Fruit fly (Drosophila melanogaster) whole organism, embryonic: ENCODE measurements around the gene CG14013.

Source experiments
- Ada2b ChIP-seq: fragments of 200-800 bp; sonication (Bioruptor generic); IDR thresholded peaks from 2 replicates; pipeline ENCODE4 v1.3.6; 2022; ENCODE audit warnings: missing biosample characterization, missing genetic modification characterization
- Atf-2 ChIP-seq: fragments of 200-800 bp; sonication (Bioruptor generic); optimal IDR thresholded peaks from 2 replicates; lab custom pipeline; 2016; ENCODE audit warnings: missing biosample characterization, missing genetic modification characterization
- CG10267 ChIP-seq: fragments of 200-800 bp; sonication (Bioruptor generic); optimal IDR thresholded peaks from 2 replicates; lab custom pipeline; 2018; ENCODE audit warnings: missing biosample characterization, mild to moderate bottlenecking, missing genetic modification characterization, moderate library complexity
- CG10366 ChIP-seq: fragments of 200-800 bp; sonication (Bioruptor generic); IDR thresholded peaks from 2 replicates; pipeline ENCODE4 v1.3.6; 2022; ENCODE audit warnings: missing biosample characterization, missing genetic modification characterization
- CG10654 ChIP-seq: fragments of 200-800 bp; sonication (Bioruptor generic); optimal IDR thresholded peaks from 2 replicates; lab custom pipeline; 2016; ENCODE audit warnings: missing biosample characterization, missing genetic modification characterization
- CG11247 ChIP-seq: fragments of 200-800 bp; sonication (Bioruptor generic); IDR thresholded peaks from 2 replicates; pipeline ENCODE4 v1.3.6; 2022; ENCODE audit warnings: missing biosample characterization, missing genetic modification characterization
- CG11456 ChIP-seq: fragments of 200-800 bp; sonication (Bioruptor generic); IDR thresholded peaks from 3 replicates; pipeline ENCODE4 v1.3.6; 2022; ENCODE audit warnings: missing biosample characterization, missing genetic modification characterization
- CG11504 ChIP-seq: fragments of 200-800 bp; sonication (Bioruptor generic); optimal IDR thresholded peaks from 3 replicates; lab custom pipeline; 2019; ENCODE audit warnings: missing biosample characterization, mild to moderate bottlenecking, missing genetic modification characterization, moderate library complexity
- CG11695 ChIP-seq: fragments of 200-800 bp; sonication (Bioruptor generic); IDR thresholded peaks from 3 replicates; pipeline ENCODE4 v1.3.6; 2022; ENCODE audit warnings: missing biosample characterization, missing genetic modification characterization
- CG12236 ChIP-seq: fragments of 200-800 bp; sonication (Bioruptor generic); optimal IDR thresholded peaks from 2 replicates; lab custom pipeline; 2016; ENCODE audit warnings: missing biosample characterization, missing genetic modification characterization
- CG12299 ChIP-seq: fragments of 200-800 bp; sonication (Bioruptor generic); optimal IDR thresholded peaks from 2 replicates; lab custom pipeline; 2018; ENCODE audit warnings: missing biosample characterization, mild to moderate bottlenecking, missing genetic modification characterization
- CG13624 ChIP-seq: fragments of 200-800 bp; sonication (Bioruptor generic); optimal IDR thresholded peaks from 2 replicates; lab custom pipeline; 2016; ENCODE audit warnings: missing biosample characterization, missing genetic modification characterization
- CG15073 ChIP-seq: fragments of 200-800 bp; sonication (Bioruptor generic); optimal IDR thresholded peaks from 2 replicates; lab custom pipeline; 2016; ENCODE audit warnings: missing biosample characterization, missing genetic modification characterization
- CG1602 ChIP-seq: fragments of 200-800 bp; sonication (Bioruptor generic); optimal IDR thresholded peaks from 3 replicates; lab custom pipeline; 2016; ENCODE audit warnings: missing biosample characterization, missing genetic modification characterization
- CG17385 ChIP-seq: fragments of 200-800 bp; sonication (Bioruptor generic); optimal IDR thresholded peaks from 3 replicates; lab custom pipeline; 2018; ENCODE audit warnings: missing biosample characterization, mild to moderate bottlenecking, missing genetic modification characterization
- CG18619 ChIP-seq: fragments of 200-800 bp; sonication (Bioruptor generic); optimal IDR thresholded peaks from 3 replicates; lab custom pipeline; 2017; ENCODE audit warnings: missing biosample characterization, mild to moderate bottlenecking, missing genetic modification characterization
- CG2120 ChIP-seq: fragments of 200-800 bp; sonication (Bioruptor generic); optimal IDR thresholded peaks from 3 replicates; lab custom pipeline; 2016; ENCODE audit warnings: missing biosample characterization, missing genetic modification characterization
- CG2678 ChIP-seq: fragments of 200-800 bp; sonication (Bioruptor generic); optimal IDR thresholded peaks from 3 replicates; lab custom pipeline; 2019; ENCODE audit warnings: missing biosample characterization, mild to moderate bottlenecking, missing genetic modification characterization, moderate library complexity
- CG3065 ChIP-seq: fragments of 200-800 bp; sonication (Bioruptor generic); optimal IDR thresholded peaks from 2 replicates; lab custom pipeline; 2016; ENCODE audit warnings: missing biosample characterization, missing genetic modification characterization
- CG32772 ChIP-seq: fragments of 200-800 bp; sonication (Bioruptor generic); IDR thresholded peaks from 2 replicates; pipeline ENCODE4 v1.3.6; 2022; ENCODE audit warnings: missing biosample characterization, missing genetic modification characterization
- CG3281 ChIP-seq: fragments of 200-800 bp; sonication (Bioruptor generic); optimal IDR thresholded peaks from 3 replicates; lab custom pipeline; 2017; ENCODE audit warnings: missing biosample characterization, mild to moderate bottlenecking, missing genetic modification characterization
- CG3995 ChIP-seq: fragments of 200-800 bp; sonication (Bioruptor generic); optimal IDR thresholded peaks from 3 replicates; lab custom pipeline; 2016; ENCODE audit warnings: missing biosample characterization, missing genetic modification characterization
- CG7839 ChIP-seq: fragments of 200-800 bp; sonication (Bioruptor generic); optimal IDR thresholded peaks from 3 replicates; lab custom pipeline; 2018; ENCODE audit warnings: missing biosample characterization, mild to moderate bottlenecking, missing genetic modification characterization, moderate library complexity
- CG8359 ChIP-seq: fragments of 200-800 bp; sonication (Bioruptor generic); optimal IDR thresholded peaks from 2 replicates; lab custom pipeline; 2017; ENCODE audit warnings: missing biosample characterization, mild to moderate bottlenecking, missing genetic modification characterization, borderline replicate concordance
- D19A ChIP-seq: fragments of 200-800 bp; optimal IDR thresholded peaks from 3 replicates; lab custom pipeline; 2019; ENCODE audit warnings: missing biosample characterization, mild to moderate bottlenecking, missing genetic modification characterization, moderate library complexity
- Dad ChIP-seq: fragments of 200-800 bp; sonication (Bioruptor generic); optimal IDR thresholded peaks from 3 replicates; lab custom pipeline; 2016; ENCODE audit warnings: missing biosample characterization, missing genetic modification characterization
- Dbx ChIP-seq: fragments of 200-800 bp; sonication (Bioruptor generic); IDR thresholded peaks from 3 replicates; pipeline ENCODE4 v1.3.6; 2022; ENCODE audit warnings: missing biosample characterization, missing genetic modification characterization
- Dek ChIP-seq: fragments of 200-800 bp; sonication (Bioruptor generic); optimal IDR thresholded peaks from 3 replicates; lab custom pipeline; 2019; ENCODE audit warnings: missing biosample characterization, mild to moderate bottlenecking, missing genetic modification characterization, moderate library complexity
- E2f2 ChIP-seq: fragments of 200-800 bp; sonication (Bioruptor generic); IDR thresholded peaks from 2 replicates; pipeline ENCODE4 v1.3.6; 2022; ENCODE audit warnings: missing biosample characterization, missing genetic modification characterization
- Fer3 ChIP-seq: fragments of 200-800 bp; sonication (Bioruptor generic); optimal IDR thresholded peaks from 2 replicates; lab custom pipeline; 2018; ENCODE audit warnings: missing biosample characterization, mild to moderate bottlenecking, missing genetic modification characterization, moderate library complexity
- Gug ChIP-seq: fragments of 200-800 bp; sonication (Bioruptor generic); IDR thresholded peaks from 4 replicates; pipeline ENCODE4 v1.3.6; 2022; ENCODE audit warnings: missing biosample characterization, missing genetic modification characterization
- Hr39 ChIP-seq: fragments of >200 bp; optimal IDR thresholded peaks from 2 replicates; lab custom pipeline; 2017
- NC2β ChIP-seq: fragments of 200-800 bp; sonication (Bioruptor generic); optimal IDR thresholded peaks from 2 replicates; lab custom pipeline; 2016; ENCODE audit warnings: missing biosample characterization, missing genetic modification characterization
- Nf-YB ChIP-seq: fragments of 200-800 bp; sonication (Bioruptor generic); optimal IDR thresholded peaks from 3 replicates; lab custom pipeline; 2019; ENCODE audit warnings: missing biosample characterization, mild to moderate bottlenecking, missing genetic modification characterization, moderate library complexity
- Ptx1 ChIP-seq: fragments of 200-800 bp; sonication (Bioruptor generic); IDR thresholded peaks from 2 replicates; pipeline ENCODE4 v1.3.6; 2022; ENCODE audit warnings: missing biosample characterization, missing genetic modification characterization
- Taf1 ChIP-seq: fragments of 200-800 bp; sonication (Bioruptor generic); IDR thresholded peaks from 2 replicates; pipeline ENCODE4 v1.3.6; 2022; ENCODE audit warnings: missing biosample characterization, missing genetic modification characterization
- bowl ChIP-seq: fragments of 200-800 bp; sonication (Bioruptor generic); IDR thresholded peaks from 2 replicates; pipeline ENCODE4 v1.3.6; 2022; ENCODE audit warnings: missing biosample characterization, missing genetic modification characterization
- cas ChIP-seq: fragments of 200-800 bp; sonication (Bioruptor generic); IDR thresholded peaks from 2 replicates; pipeline ENCODE4 v1.3.6; 2022; ENCODE audit warnings: missing biosample characterization, missing genetic modification characterization
- cato ChIP-seq: fragments of 200-800 bp; sonication (Bioruptor generic); optimal IDR thresholded peaks from 2 replicates; lab custom pipeline; 2016; ENCODE audit warnings: missing biosample characterization, missing genetic modification characterization, borderline replicate concordance
- cwo ChIP-seq: fragments of 200-800 bp; sonication (Bioruptor generic); optimal IDR thresholded peaks from 3 replicates; lab custom pipeline; 2017; ENCODE audit warnings: missing biosample characterization, missing genetic modification characterization, mild to moderate bottlenecking, moderate library complexity, missing genetic modification reagents
- dimm ChIP-seq: fragments of 200-800 bp; sonication (Bioruptor generic); IDR thresholded peaks from 2 replicates; pipeline ENCODE4 v1.3.6; 2022; ENCODE audit warnings: missing biosample characterization, missing genetic modification characterization
- emc ChIP-seq: fragments of 200-800 bp; sonication (Bioruptor generic); optimal IDR thresholded peaks from 2 replicates; lab custom pipeline; 2016; ENCODE audit warnings: missing biosample characterization, missing genetic modification characterization
- fd102C ChIP-seq: fragments of 200-800 bp; sonication (Bioruptor generic); optimal IDR thresholded peaks from 2 replicates; lab custom pipeline; 2018; ENCODE audit warnings: missing biosample characterization, mild to moderate bottlenecking, missing genetic modification characterization, moderate library complexity
- lab ChIP-seq: fragments of 200-800 bp; sonication (Bioruptor generic); optimal IDR thresholded peaks from 3 replicates; lab custom pipeline; 2017; ENCODE audit warnings: missing biosample characterization, missing genetic modification characterization, mild to moderate bottlenecking, moderate library complexity, missing genetic modification reagents
- lmd ChIP-seq: fragments of 200-800 bp; sonication (Bioruptor generic); IDR thresholded peaks from 2 replicates; pipeline ENCODE4 v1.3.6; 2022; ENCODE audit warnings: missing biosample characterization, missing genetic modification characterization
- mam ChIP-seq: fragments of 200-800 bp; sonication (Bioruptor generic); optimal IDR thresholded peaks from 3 replicates; lab custom pipeline; 2016; ENCODE audit warnings: missing biosample characterization, missing genetic modification characterization
- nerfin-1 ChIP-seq: fragments of 200-800 bp; sonication (Bioruptor generic); optimal IDR thresholded peaks from 3 replicates; lab custom pipeline; 2019; ENCODE audit warnings: missing biosample characterization, mild to moderate bottlenecking, missing genetic modification characterization, moderate library complexity
- nmo ChIP-seq: fragments of 200-800 bp; sonication (Bioruptor generic); optimal IDR thresholded peaks from 2 replicates; lab custom pipeline; 2018; ENCODE audit warnings: missing biosample characterization, mild to moderate bottlenecking, missing genetic modification characterization, moderate library complexity
- p53 ChIP-seq: fragments of 200-800 bp; sonication (Bioruptor generic); optimal IDR thresholded peaks from 2 replicates; lab custom pipeline; 2016; ENCODE audit warnings: missing biosample characterization, missing genetic modification characterization
- slbo ChIP-seq: fragments of 200-800 bp; sonication (Bioruptor generic); IDR thresholded peaks from 2 replicates; pipeline ENCODE4 v1.3.6; 2022; ENCODE audit warnings: missing biosample characterization, missing genetic modification characterization
- so ChIP-seq: fragments of 200-800 bp; sonication (Bioruptor generic); IDR thresholded peaks from 3 replicates; pipeline ENCODE4 v1.3.6; 2022; ENCODE audit warnings: missing biosample characterization, missing genetic modification characterization
- stwl ChIP-seq: fragments of 200-800 bp; sonication (Bioruptor generic); optimal IDR thresholded peaks from 3 replicates; lab custom pipeline; 2018; ENCODE audit warnings: missing biosample characterization, mild to moderate bottlenecking, missing genetic modification characterization, moderate library complexity
- zfh1 ChIP-seq: fragments of 200-800 bp; sonication (Bioruptor generic); IDR thresholded peaks from 3 replicates; pipeline ENCODE4 v1.3.6; 2022; ENCODE audit warnings: missing biosample characterization, missing genetic modification characterization

The CG14013 gene

dm6 chr2L:5569503-5569902 lies 15.9 kb upstream of the CG14013 start (continued):
- no peak for TF ChIP-seq CG3065
- peak; percentile 52 for TF ChIP-seq CG11504
- TF ChIP-seq CG2120, result peak; percentile 67
- peak; percentile 41; the same call in 1 of the 2 replicates for TF ChIP-seq CG11247 (GFP tag; lab: Robert Waterston, UW)
- peak; percentile 36; the same call in 1 of the 2 replicates for TF ChIP-seq CG10366 (GFP tag; lab: Robert Waterston, UW)
- TF ChIP-seq CG12236 (GFP tag; lab: Kevin White, UChicago), result no peak
- peak; percentile 18; the same call in 1 of the 2 replicates for TF ChIP-seq E2f2 (GFP tag; lab: Robert Waterston, UW)
- no peak for TF ChIP-seq CG18619
- TF ChIP-seq CG11695, result 0 out of 3 replicates have a peak, but pooled peaks have one; percentile 45
- TF ChIP-seq Dek (tag; lab: Kevin White, UChicago), result peak; percentile 22
- TF ChIP-seq D19A (tag; lab: Kevin White, UChicago), result peak; percentile 84
- TF ChIP-seq Gug (GFP tag; lab: Robert Waterston, UW), result 0 out of 4 replicates have a peak, but pooled peaks have one; percentile 17
- peak; percentile 44 for TF ChIP-seq CG32772 (GFP tag; lab: Robert Waterston, UW)
- TF ChIP-seq mam, result peak; percentile 14
- no peak for TF ChIP-seq Dad (GFP tag; lab: Kevin White, UChicago)
- TF ChIP-seq Ptx1 (GFP tag; lab: Robert Waterston, UW), result peak; percentile 54; the same call in 1 of the 2 replicates
- peak; percentile 46; the same call in 1 of the 2 replicates for TF ChIP-seq lmd
- no peak for TF ChIP-seq p53
- TF ChIP-seq CG11456 (GFP tag; lab: Robert Waterston, UW), result 0 out of 3 replicates have a peak, but pooled peaks have one; percentile 43
- peak; percentile 34 for TF ChIP-seq CG3281 (GFP tag; lab: Kevin White, UChicago)
- peak; percentile 72 for TF ChIP-seq lab (GFP tag; lab: Kevin White, UChicago)
- TF ChIP-seq Fer3 (tag; lab: Kevin White, UChicago), result peak; percentile 23
- TF ChIP-seq CG17385 (GFP tag; lab: Kevin White, UChicago), result peak; percentile 26
- TF ChIP-seq cwo (GFP tag; lab: Kevin White, UChicago), result peak; percentile 18
- TF ChIP-seq zfh1 (GFP tag; lab: Robert Waterston, UW), result 0 out of 3 replicates have a peak, but pooled peaks have one; percentile 46
- TF ChIP-seq bowl, result no peak
- peak; percentile 1 for TF ChIP-seq CG1602 (GFP tag; lab: Kevin White, UChicago)
- TF ChIP-seq Ada2b, result peak; percentile 41; the same call in 1 of the 2 replicates
- 0 out of 2 replicates have a peak, but pooled peaks have one; percentile 12 for TF ChIP-seq Taf1 (GFP tag; lab: Robert Waterston, UW)
- TF ChIP-seq, all 482 proteins: peak for 76

DNA sequence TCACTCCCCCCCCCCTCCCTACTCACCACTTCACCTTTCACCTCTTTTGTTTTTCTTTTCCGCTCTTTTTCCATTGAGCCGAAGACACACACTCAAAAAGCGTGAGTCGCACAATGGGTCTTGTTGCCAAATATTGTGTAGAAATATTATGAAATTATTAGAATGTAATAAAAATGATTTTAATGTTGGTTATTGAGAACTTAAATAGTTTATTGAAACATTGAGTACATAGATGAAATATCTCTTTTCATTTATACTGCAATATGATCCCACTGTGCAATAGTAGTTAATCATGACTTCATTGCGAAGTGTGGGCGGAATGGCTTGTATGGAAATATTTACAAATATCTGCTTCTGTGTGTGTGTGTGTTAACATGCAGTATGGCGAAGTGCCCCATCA lies 13.5 kb upstream of the CG14013 start:
- TF ChIP-seq CG7839 (tag; lab: Kevin White, UChicago) (peak; percentile 19), CG3995 (GFP tag; lab: Kevin White, UChicago) (no peak), Nf-YB (GFP tag; lab: Kevin White, UChicago) (no peak), CG8359 (GFP tag; lab: Kevin White, UChicago) (no peak), dimm (GFP tag; lab: Robert Waterston, UW) (no peak), emc (GFP tag; lab: Kevin White, UChicago) (no peak), nmo (GFP tag; lab: Kevin White, UChicago) (peak; percentile 5), stwl (tag; lab: Kevin White, UChicago) (no peak), Hr39 (lab: Kevin White, UChicago) (no peak), CG15073 (GFP tag; lab: Kevin White, UChicago) (no peak), fd102C (no peak), Atf-2 (GFP tag; lab: Kevin White, UChicago) (no peak), slbo (GFP tag; lab: Robert Waterston, UW) (peak; percentile 45), NC2β (GFP tag; lab: Kevin White, UChicago) (no peak), CG12299 (tag; lab: Kevin White, UChicago) (no peak), nerfin-1 (tag; lab: Kevin White, UChicago) (no peak), cato (GFP tag; lab: Kevin White, UChicago) (no peak), CG13624 (GFP tag; lab: Kevin White, UChicago) (no peak), so (GFP tag; lab: Robert Waterston, UW) (no peak), Dbx (GFP tag; lab: Robert Waterston, UW) (no peak), CG10654 (GFP tag; lab: Kevin White, UChicago) (no peak), CG2678 (peak; percentile 20), cas (no peak), CG10267 (tag; lab: Kevin White, UChicago) (no peak)
